Worm (Caenorhabditis elegans) whole organism, L1 larva: Measurements from ENCODE around the gene cgt-3.

ENCODE experiments used
- C16A3.4 ChIP-seq: fragments of 150-350 bp; optimal IDR thresholded peaks from 2 replicates; lab custom pipeline; 2014; ENCODE audit warnings: missing biosample characterization, missing genetic modification characterization
- C34B4.2 ChIP-seq: sonication (generic microtip); optimal IDR thresholded peaks from 2 replicates; lab custom pipeline; 2017; ENCODE audit warnings: mild to moderate bottlenecking, missing genetic modification characterization, missing compliant biosample characterization
- Y116A8C.19 ChIP-seq: sonication (generic microtip); optimal IDR thresholded peaks from 2 replicates; lab custom pipeline; 2016; ENCODE audit warnings: missing compliant biosample characterization, missing genetic modification characterization, borderline replicate concordance
- alr-1 ChIP-seq: fragments of 200-800 bp; sonication (Bioruptor generic); optimal IDR thresholded peaks from 2 replicates; lab custom pipeline; 2018; ENCODE audit warnings: borderline replicate concordance, mild to moderate bottlenecking, missing genetic modification characterization, missing compliant biosample characterization
- aly-2 ChIP-seq: fragments of 150-350 bp; optimal IDR thresholded peaks from 2 replicates; lab custom pipeline; 2014; ENCODE audit warnings: missing biosample characterization, missing genetic modification characterization
- ama-1 ChIP-seq: fragments of 150-350 bp; optimal IDR thresholded peaks from 2 replicates; lab custom pipeline; 2014
- blmp-1 ChIP-seq: fragments of 150-350 bp; optimal IDR thresholded peaks from 2 replicates; lab custom pipeline; 2014; ENCODE audit warnings: missing biosample characterization, missing genetic modification characterization
- ceh-8 ChIP-seq: fragments of 200-800 bp; sonication (Bioruptor generic); optimal IDR thresholded peaks from 2 replicates; lab custom pipeline; 2018; ENCODE audit warnings: mild to moderate bottlenecking, missing genetic modification characterization, moderate library complexity, missing compliant biosample characterization
- ceh-88 ChIP-seq: fragments of 200-800 bp; sonication (Bioruptor generic); IDR thresholded peaks from 2 replicates; pipeline ENCODE4 v1.3.6; 2022; ENCODE audit warnings: missing genetic modification characterization, missing compliant biosample characterization
- ceh-90 ChIP-seq: sonication (generic microtip); optimal IDR thresholded peaks from 2 replicates; lab custom pipeline; 2016; ENCODE audit warnings: missing genetic modification characterization, missing compliant biosample characterization
- efl-3 ChIP-seq: fragments of 200-800 bp; sonication (Bioruptor generic); optimal IDR thresholded peaks from 2 replicates; lab custom pipeline; 2018; ENCODE audit warnings: mild to moderate bottlenecking, missing genetic modification characterization, missing compliant biosample characterization
- elt-2 ChIP-seq: sonication (generic microtip); optimal IDR thresholded peaks from 2 replicates; lab custom pipeline; 2016; ENCODE audit warnings: missing genetic modification characterization, mild to moderate bottlenecking, inconsistent platforms, missing compliant biosample characterization, missing genetic modification reagents
- ets-5 ChIP-seq: fragments of 200-800 bp; sonication (Bioruptor generic); IDR thresholded peaks from 2 replicates; pipeline ENCODE4 v1.3.6; 2022; ENCODE audit warnings: missing genetic modification characterization, missing compliant biosample characterization
- fkh-4 ChIP-seq: sonication (generic microtip); optimal IDR thresholded peaks from 2 replicates; lab custom pipeline; 2016; ENCODE audit warnings: missing compliant biosample characterization, missing genetic modification characterization, borderline replicate concordance
- grh-1 ChIP-seq: fragments of 200-800 bp; sonication (Bioruptor generic); IDR thresholded peaks from 2 replicates; pipeline ENCODE4 v1.3.6; 2022; ENCODE audit warnings: missing genetic modification reagents, missing genetic modification characterization, missing compliant biosample characterization
- hlh-4 ChIP-seq: sonication (generic microtip); optimal IDR thresholded peaks from 2 replicates; lab custom pipeline; 2016; ENCODE audit warnings: mild to moderate bottlenecking, missing genetic modification characterization, missing compliant biosample characterization
- irx-1 ChIP-seq: sonication (generic microtip); optimal IDR thresholded peaks from 2 replicates; lab custom pipeline; 2016; ENCODE audit warnings: missing genetic modification characterization, missing compliant biosample characterization
- isw-1 ChIP-seq: fragments of 200-800 bp; sonication (Bioruptor generic); IDR thresholded peaks from 2 replicates; pipeline ENCODE4 v1.3.6; 2022; ENCODE audit warnings: missing genetic modification characterization, missing compliant biosample characterization
- jun-1 ChIP-seq: fragments of 150-350 bp; optimal IDR thresholded peaks from 2 replicates; lab custom pipeline; 2014; ENCODE audit warnings: missing biosample characterization, missing genetic modification reagents, missing genetic modification characterization
- lin-13 ChIP-seq: fragments of 150-350 bp; optimal IDR thresholded peaks from 2 replicates; lab custom pipeline; 2014; ENCODE audit warnings: missing biosample characterization, missing genetic modification reagents, missing genetic modification characterization
- lin-14 ChIP-seq: fragments of 200-800 bp; sonication (Bioruptor generic); optimal IDR thresholded peaks from 2 replicates; lab custom pipeline; 2018; ENCODE audit warnings: mild to moderate bottlenecking, missing genetic modification characterization, moderate library complexity, missing compliant biosample characterization
- lin-15B ChIP-seq: fragments of 150-350 bp; sonication (generic microtip); optimal IDR thresholded peaks from 3 replicates; lab custom pipeline; 2014; ENCODE audit warnings: missing biosample characterization, missing genetic modification characterization
- lsy-2 ChIP-seq, 2 experiments: fragments of 150-350 bp; optimal IDR thresholded peaks; 2 replicates each; lab custom pipeline; 2014; ENCODE audit warnings: missing biosample characterization in 2 of 2, missing genetic modification characterization in 2 of 2
- mab-9 ChIP-seq: fragments of 200-800 bp; sonication (Bioruptor generic); IDR thresholded peaks from 2 replicates; pipeline ENCODE4 v1.3.6; 2022; ENCODE audit warnings: missing genetic modification reagents, missing genetic modification characterization, missing compliant biosample characterization
- mdl-1 ChIP-seq, 2 experiments: fragments of 150-350 bp; optimal IDR thresholded peaks; 2 replicates each; lab custom pipeline; 2014 to 2017; ENCODE audit warnings: missing biosample characterization in 2 of 2, missing genetic modification characterization in 2 of 2, inconsistent platforms in 1 of 2
- mef-2 ChIP-seq: fragments of 150-350 bp; optimal IDR thresholded peaks from 2 replicates; lab custom pipeline; 2014; ENCODE audit warnings: missing biosample characterization, missing genetic modification characterization
- nhr-12 ChIP-seq: sonication (generic microtip); optimal IDR thresholded peaks from 2 replicates; lab custom pipeline; 2017; ENCODE audit warnings: missing biosample characterization, missing genetic modification characterization
- nhr-19 ChIP-seq: fragments of 200-800 bp; sonication (Bioruptor generic); conservative IDR thresholded peaks from 2 replicates; pipeline ENCODE4 v1.3.6; 2022; ENCODE audit warnings: missing genetic modification characterization, missing compliant biosample characterization
- nhr-20 ChIP-seq: sonication (generic microtip); optimal IDR thresholded peaks from 2 replicates; lab custom pipeline; 2016; ENCODE audit warnings: mild to moderate bottlenecking, missing genetic modification characterization, missing compliant biosample characterization
- nhr-237 ChIP-seq: fragments of 150-350 bp; optimal IDR thresholded peaks from 2 replicates; lab custom pipeline; 2014; ENCODE audit warnings: missing biosample characterization, missing genetic modification characterization
- nhr-28 ChIP-seq: fragments of 150-350 bp; optimal IDR thresholded peaks from 2 replicates; lab custom pipeline; 2014; ENCODE audit warnings: missing biosample characterization, missing genetic modification characterization
- nhr-71 ChIP-seq: sonication (generic microtip); optimal IDR thresholded peaks from 2 replicates; lab custom pipeline; 2016; ENCODE audit warnings: mild to moderate bottlenecking, missing genetic modification characterization, moderate library complexity, missing compliant biosample characterization
- nhr-76 ChIP-seq: sonication (generic microtip); optimal IDR thresholded peaks from 2 replicates; lab custom pipeline; 2017; ENCODE audit warnings: missing biosample characterization, missing genetic modification characterization
- nhr-77 ChIP-seq: fragments of 150-350 bp; optimal IDR thresholded peaks from 2 replicates; lab custom pipeline; 2014; ENCODE audit warnings: missing biosample characterization, missing genetic modification characterization
- nhr-84 ChIP-seq: sonication (generic microtip); optimal IDR thresholded peaks from 2 replicates; lab custom pipeline; 2017; ENCODE audit warnings: missing biosample characterization, missing genetic modification characterization
- nhr-90 ChIP-seq: sonication (generic microtip); optimal IDR thresholded peaks from 2 replicates; lab custom pipeline; 2016; ENCODE audit warnings: mild to moderate bottlenecking, missing genetic modification characterization, missing compliant biosample characterization; ENCODE audit not compliant: poor library complexity
- pag-3 ChIP-seq: sonication (generic microtip); optimal IDR thresholded peaks from 2 replicates; lab custom pipeline; 2017; ENCODE audit warnings: missing genetic modification characterization, mild to moderate bottlenecking, missing compliant biosample characterization, antibody characterized with exemption, borderline replicate concordance; ENCODE audit not compliant: insufficient read depth
- pax-3 ChIP-seq: fragments of 200-800 bp; sonication (Bioruptor generic); optimal IDR thresholded peaks from 2 replicates; lab custom pipeline; 2018; ENCODE audit warnings: mild to moderate bottlenecking, missing genetic modification characterization, moderate library complexity, missing compliant biosample characterization
- pqm-1 ChIP-seq: sonication (generic microtip); optimal IDR thresholded peaks from 3 replicates; lab custom pipeline; 2017; ENCODE audit warnings: missing biosample characterization, missing genetic modification characterization
- rnt-1 ChIP-seq: sonication (generic microtip); optimal IDR thresholded peaks from 2 replicates; lab custom pipeline; 2016; ENCODE audit warnings: mild to moderate bottlenecking, missing genetic modification characterization, moderate library complexity, missing compliant biosample characterization
- snpc-4 ChIP-seq: fragments of 150-350 bp; optimal IDR thresholded peaks from 2 replicates; lab custom pipeline; 2014; ENCODE audit warnings: missing biosample characterization, missing genetic modification characterization
- sox-4 ChIP-seq: sonication (generic microtip); optimal IDR thresholded peaks from 2 replicates; lab custom pipeline; 2016; ENCODE audit warnings: missing genetic modification characterization, missing compliant biosample characterization
- sup-37 ChIP-seq: fragments of 200-800 bp; sonication (Bioruptor generic); optimal IDR thresholded peaks from 2 replicates; lab custom pipeline; 2018; ENCODE audit warnings: mild to moderate bottlenecking, missing genetic modification characterization, missing compliant biosample characterization
- tbx-2 ChIP-seq: sonication (generic microtip); optimal IDR thresholded peaks from 2 replicates; lab custom pipeline; 2016; ENCODE audit warnings: missing genetic modification characterization, missing compliant biosample characterization
- unc-130 ChIP-seq: fragments of 150-350 bp; optimal IDR thresholded peaks from 2 replicates; lab custom pipeline; 2017; ENCODE audit warnings: missing biosample characterization, missing genetic modification characterization, inconsistent platforms
- unc-86 ChIP-seq: sonication (generic microtip); optimal IDR thresholded peaks from 2 replicates; lab custom pipeline; 2016; ENCODE audit warnings: missing genetic modification characterization, missing compliant biosample characterization
- ztf-11 ChIP-seq, 2 experiments: sonication (generic microtip); optimal IDR thresholded peaks; 2 replicates each; lab custom pipeline; 2016 to 2017; ENCODE audit warnings: missing genetic modification characterization in 2 of 2, missing biosample characterization in 1 of 2, missing compliant biosample characterization in 1 of 2
- ztf-4 ChIP-seq: fragments of 150-350 bp; optimal IDR thresholded peaks from 2 replicates; lab custom pipeline; 2014; ENCODE audit warnings: missing biosample characterization, missing genetic modification characterization

cgt-3 gene

DNA sequence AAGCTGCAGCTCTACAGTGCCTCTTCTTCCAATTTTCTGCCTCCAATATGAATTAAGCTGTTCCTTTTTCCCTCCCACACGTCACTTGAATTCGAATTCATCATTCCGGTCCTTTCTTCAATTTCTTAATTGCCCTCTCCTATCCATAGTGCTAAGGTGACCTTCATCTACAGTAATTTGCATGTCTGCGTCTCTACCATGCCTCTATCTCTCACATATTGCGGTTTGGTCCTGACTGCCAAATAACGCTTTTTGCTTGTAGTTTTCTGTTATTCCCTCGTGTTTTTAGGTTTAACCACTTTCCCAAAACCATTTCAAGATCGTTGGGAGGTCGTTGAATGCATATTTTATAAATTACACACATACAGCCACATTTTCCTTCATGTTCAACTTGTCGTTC lies 30.4 kb upstream of the cgt-3 start (continued):
- no peak for TF ChIP-seq aly-2 (tag; lab: Kevin White, UChicago)
- peak; percentile 55; the same call in 1 of the 2 replicates for TF ChIP-seq grh-1 (GFP tag; lab: Robert Waterston, UW)
- no peak for TF ChIP-seq ets-5 (GFP tag; lab: Robert Waterston, UW)
- TF ChIP-seq C16A3.4 (tag; lab: Kevin White, UChicago), result no peak
- TF ChIP-seq nhr-12 (tag; lab: Kevin White, UChicago), result no peak
- TF ChIP-seq ztf-11 (tag; optimal IDR thresholded peaks at IDR 0.05; lab: Kevin White, UChicago), result no peak
- TF ChIP-seq nhr-71 (tag; lab: Kevin White, UChicago), result peak; percentile 8
- TF ChIP-seq nhr-237 (tag; lab: Kevin White, UChicago), result no peak
- no peak for TF ChIP-seq C34B4.2 (tag; lab: Kevin White, UChicago)
- TF ChIP-seq lin-14 (GFP tag; lab: Kevin White, UChicago), result peak; percentile 63
- TF ChIP-seq ztf-4 (tag; lab: Kevin White, UChicago), result no peak
- no peak for TF ChIP-seq irx-1 (tag; lab: Kevin White, UChicago)
- no peak for TF ChIP-seq nhr-20 (tag; lab: Kevin White, UChicago)
- no peak for TF ChIP-seq nhr-90 (tag; lab: Kevin White, UChicago)
- TF ChIP-seq nhr-28 (tag; lab: Kevin White, UChicago), result no peak
- TF ChIP-seq elt-2 (tag; lab: Kevin White, UChicago), result no peak
- no peak for TF ChIP-seq isw-1 (GFP tag; lab: Robert Waterston, UW)
- no peak for TF ChIP-seq mab-9 (GFP tag; lab: Robert Waterston, UW)
- TF ChIP-seq tbx-2, result no peak
- TF ChIP-seq rnt-1 (tag; lab: Kevin White, UChicago), result peak; percentile 21
- no peak for TF ChIP-seq lin-13 (GFP tag; lab: Kevin White, UChicago)
- TF ChIP-seq nhr-77 (tag; lab: Kevin White, UChicago), result no peak
- no peak for TF ChIP-seq alr-1
- TF ChIP-seq mdl-1 (tag; optimal IDR thresholded peaks at IDR 0.05; lab: Kevin White, UChicago), result no peak
- TF ChIP-seq unc-86, result no peak
- TF ChIP-seq ceh-88, result no peak

DNA sequence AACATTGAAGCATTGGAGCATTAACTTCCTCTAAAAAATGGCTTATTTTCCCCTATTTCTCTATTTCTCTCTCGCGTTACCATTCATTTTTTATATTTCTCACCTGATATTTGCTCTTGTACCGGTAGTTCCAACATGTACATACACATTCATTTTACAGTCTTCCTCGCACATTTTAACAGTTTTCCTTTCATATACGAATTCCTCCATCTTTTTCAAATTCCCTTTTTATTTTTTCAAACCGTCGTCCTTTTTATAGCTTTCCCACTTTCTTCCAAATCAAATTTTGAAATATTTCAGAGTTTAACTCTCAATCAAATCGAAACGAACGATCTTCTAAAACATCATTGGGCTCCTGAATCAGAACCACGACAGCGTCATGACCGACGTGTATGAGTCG lies 26.9 kb upstream of the cgt-3 start, which contains the start of gene rfip-1:
rfip-1 (plus strand) TSS at position 301 of the 400 bp plus-strand sequence.
- TF ChIP-seq ama-1 (lab: Kevin White, UChicago), result no peak
- no peak for TF ChIP-seq pqm-1 (tag; lab: Kevin White, UChicago)
- TF ChIP-seq unc-130 (tag; lab: Kevin White, UChicago), result no peak
- no peak for TF ChIP-seq nhr-20 (tag; lab: Kevin White, UChicago)
- TF ChIP-seq elt-2 (tag; lab: Kevin White, UChicago), result no peak
- TF ChIP-seq sox-4, result no peak
- TF ChIP-seq nhr-12 (tag; lab: Kevin White, UChicago), result no peak
- no peak for TF ChIP-seq snpc-4
- TF ChIP-seq, all 84 proteins: peak for 0

DNA sequence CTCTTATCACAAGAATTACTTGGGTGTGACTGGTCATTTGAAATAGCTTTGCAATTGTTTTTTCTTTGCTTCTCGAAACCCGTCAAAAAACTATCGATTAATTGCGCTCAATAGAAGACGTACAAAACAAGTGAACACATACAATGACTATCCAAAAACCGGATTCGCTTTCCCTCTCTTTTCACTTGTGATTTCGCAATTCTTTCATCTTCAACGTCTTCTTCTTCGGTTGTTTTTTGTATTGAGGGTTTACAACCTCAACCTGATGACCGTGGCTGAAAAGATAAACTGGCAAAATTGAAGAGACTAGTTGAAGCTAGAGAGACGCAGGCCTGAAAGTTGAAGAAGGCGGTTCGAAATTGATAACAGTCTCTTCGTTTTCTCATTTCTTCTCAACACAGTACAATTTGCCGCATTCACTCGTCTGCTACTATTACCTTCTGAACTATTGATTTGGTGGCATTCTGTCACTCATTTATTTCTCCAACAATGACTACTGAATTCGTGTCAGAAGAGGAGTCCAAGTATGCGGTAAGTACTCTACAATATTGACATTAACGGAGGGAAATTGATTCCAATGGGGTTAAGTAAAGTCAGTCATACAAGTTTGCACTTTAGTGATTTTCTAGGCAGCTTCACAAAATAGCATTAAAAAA lies 25.0 kb upstream of the cgt-3 start:
- TF ChIP-seq sup-37 (no peak), grh-1 (GFP tag; lab: Robert Waterston, UW) (no peak; the same call in 1 of the 2 replicates), nhr-76 (tag; lab: Kevin White, UChicago) (no peak), nhr-90 (tag; lab: Kevin White, UChicago) (peak; percentile 5), lin-15B (tag; lab: Kevin White, UChicago) (no peak), Y116A8C.19 (tag; lab: Kevin White, UChicago) (no peak), ceh-90 (tag; lab: Kevin White, UChicago) (no peak), ztf-4 (tag; lab: Kevin White, UChicago) (no peak), nhr-84 (tag; lab: Kevin White, UChicago) (no peak), pag-3 (tag; lab: Kevin White, UChicago) (peak; percentile 57), lsy-2 (tag; optimal IDR thresholded peaks at IDR 0.05; lab: Kevin White, UChicago) (peak in 1 of 2 experiments; percentile 33), nhr-77 (tag; lab: Kevin White, UChicago) (no peak), ceh-8 (no peak), fkh-4 (tag; lab: Kevin White, UChicago) (no peak), mef-2 (tag; lab: Kevin White, UChicago) (no peak), blmp-1 (peak; percentile 95), jun-1 (tag; lab: Kevin White, UChicago) (peak; percentile 46), nhr-28 (tag; lab: Kevin White, UChicago) (no peak), lin-14 (GFP tag; lab: Kevin White, UChicago) (peak; percentile 68), pax-3 (tag; lab: Kevin White, UChicago) (no peak), nhr-71 (tag; lab: Kevin White, UChicago) (peak; percentile 6), nhr-19 (0 out of 2 replicates have a peak, but pooled peaks have one; percentile 23), efl-3 (GFP tag; lab: Kevin White, UChicago) (no peak), hlh-4 (tag; lab: Kevin White, UChicago) (no peak)
